Fruit fly (Drosophila melanogaster): ENCODE results near the gene CG7884.

DNA sequence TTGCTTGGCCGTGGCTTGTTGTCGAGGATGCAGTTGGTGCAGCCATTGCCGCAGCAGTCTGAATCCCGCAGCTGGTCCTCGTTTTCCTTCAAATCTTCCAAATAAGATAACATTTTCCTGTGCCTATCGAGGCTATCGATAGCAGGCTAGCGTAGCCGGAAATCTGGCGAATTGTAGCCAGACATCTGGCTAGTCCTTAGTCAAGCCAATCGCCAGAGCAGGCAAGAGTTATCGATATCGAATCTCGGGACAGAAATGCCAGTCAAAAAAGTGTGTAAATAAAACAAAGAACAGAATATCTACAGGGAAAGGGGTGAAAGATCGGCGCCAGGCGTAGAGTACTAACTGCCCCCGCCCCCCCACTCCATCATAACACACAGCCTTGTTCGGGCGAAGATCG lies 27.1 kb upstream of the CG7884 start, which contains the start of the genes CG7914 and CG14194:
- TF ChIP-seq CG14711 (tag; optimal IDR thresholded peaks at IDR 0.05) (no peak), Hr96 (GFP tag; optimal IDR thresholded peaks at IDR 0.05) (no peak), CG12768 (GFP tag; optimal IDR thresholded peaks at IDR 0.05) (no peak), CG5204 (GFP tag; optimal IDR thresholded peaks at IDR 0.05) (no peak), tj (GFP tag; optimal IDR thresholded peaks at IDR 0.05) (peak; percentile 1)
